Worm (Caenorhabditis elegans): ENCODE data around the gene Y62H9A.14.
A peak's percentile ranks its signal among the peaks of the same experiment; 100 is the strongest.

The Y62H9A.14 gene

DNA sequence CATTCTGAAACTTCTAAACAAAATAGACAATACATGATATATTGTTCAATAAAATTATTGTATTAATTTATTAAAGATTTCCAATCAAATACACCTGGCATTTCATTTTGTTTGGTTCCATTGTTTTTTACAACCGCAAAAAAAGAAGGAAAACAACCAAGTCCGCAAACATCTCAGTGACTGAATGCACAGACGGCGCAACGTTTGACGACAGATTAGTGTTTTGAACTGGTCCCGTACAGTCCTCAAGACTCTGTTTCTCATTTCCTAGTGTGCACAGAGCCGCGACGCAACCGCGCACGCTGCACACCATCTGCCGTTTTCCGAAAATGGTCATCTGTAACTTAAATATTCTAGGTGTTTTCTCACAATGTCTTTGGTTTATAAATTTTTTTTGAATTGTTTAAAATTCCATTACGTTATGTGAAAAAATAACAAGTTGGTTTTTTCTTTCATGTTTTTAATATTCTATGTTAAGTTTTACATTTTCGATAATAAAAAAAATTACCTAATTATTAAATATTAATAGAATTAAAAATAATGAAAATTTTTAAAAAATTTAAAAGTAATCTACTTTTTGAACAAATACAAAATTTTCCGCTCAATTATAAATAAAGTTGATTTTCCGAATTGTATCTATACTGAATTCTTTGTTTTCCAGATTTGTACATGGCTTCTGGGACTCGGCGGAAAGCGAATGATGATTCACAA is 27.3 kb downstream of the Y62H9A.14 start, which contains the start of gene lsd-1:
Gene lsd-1 (plus strand): TSS at position 661 of the 711 bp plus-strand sequence.
- TF ChIP-seq hlh-15 (tag; optimal IDR thresholded peaks at IDR 0.05) (no peak), sdc-2 (tag; optimal IDR thresholded peaks at IDR 0.05) (peak; percentile 24), T23F11.4 (GFP tag; optimal IDR thresholded peaks at IDR 0.05) (no peak)

DNA sequence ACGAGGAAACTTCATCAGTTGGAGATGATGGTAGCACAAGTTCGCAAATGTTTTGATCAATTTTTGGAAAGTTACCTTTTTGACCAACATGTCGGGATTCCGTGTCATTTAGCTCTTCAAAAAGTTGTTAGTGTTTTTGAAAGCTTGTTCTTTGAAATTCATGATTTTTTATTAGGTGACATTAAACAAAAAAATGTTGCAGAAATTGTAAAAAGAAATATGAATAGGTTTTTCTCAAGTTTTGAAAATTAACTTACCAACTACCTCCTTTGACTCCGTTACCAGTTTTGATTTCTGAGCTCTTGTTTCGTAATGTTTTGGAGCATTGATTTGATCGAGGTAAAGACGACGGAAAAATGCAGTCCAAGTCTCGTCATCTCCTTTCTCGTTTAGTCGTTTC is 31.1 kb downstream of the Y62H9A.14 start:
- TF ChIP-seq ztf-16 (tag; optimal IDR thresholded peaks at IDR 0.05): no peak
- no peak for TF ChIP-seq ceh-6 (GFP tag; optimal IDR thresholded peaks at IDR 0.05)
- TF ChIP-seq unc-3 (GFP tag; conservative IDR thresholded peaks at IDR 0.05): no peak
- TF ChIP-seq unc-3 (tag; optimal IDR thresholded peaks at IDR 0.05): no peak
- no peak for TF ChIP-seq ceh-2 (tag; optimal IDR thresholded peaks at IDR 0.05)
- TF ChIP-seq ceh-30 (tag; optimal IDR thresholded peaks at IDR 0.05): no peak
- TF ChIP-seq npax-4 (tag; optimal IDR thresholded peaks at IDR 0.05): no peak
- no peak for TF ChIP-seq sox-2 (GFP tag; IDR thresholded peaks at IDR 0.05)
- no peak for TF ChIP-seq fkh-10 (GFP tag; optimal IDR thresholded peaks at IDR 0.05)
- TF ChIP-seq ceh-14 (tag; optimal IDR thresholded peaks at IDR 0.05): no peak
- no peak for TF ChIP-seq hlh-30 (tag; optimal IDR thresholded peaks at IDR 0.05; ENCODE audit: insufficient read depth)
- no peak for TF ChIP-seq che-1 (tag; optimal IDR thresholded peaks at IDR 0.05)
- no peak for TF ChIP-seq Y22D7AL.16 (tag; optimal IDR thresholded peaks at IDR 0.05)
- TF ChIP-seq C08G9.2 (tag; optimal IDR thresholded peaks at IDR 0.05): no peak
- TF ChIP-seq eyg-1 (tag; optimal IDR thresholded peaks at IDR 0.05): no peak

DNA sequence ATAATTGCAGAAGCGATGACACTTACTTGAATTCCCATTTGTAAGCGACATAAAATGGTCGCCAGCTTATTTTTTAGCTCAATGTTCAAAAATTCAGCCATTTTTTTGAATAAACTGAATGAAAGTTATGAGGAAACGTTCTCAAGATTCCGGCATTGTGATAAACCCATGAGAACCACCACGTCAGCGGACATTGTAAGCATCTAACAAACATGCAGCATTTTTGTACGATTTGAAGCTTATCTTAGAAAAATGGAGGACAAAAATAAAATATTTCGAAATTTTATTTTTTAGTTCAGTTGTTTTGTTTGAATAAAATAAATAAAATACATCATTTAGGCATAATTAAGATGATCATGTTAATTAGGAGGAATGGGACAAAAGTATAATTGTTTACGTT is 32.2 kb downstream of the Y62H9A.14 start, which contains the start of gene T08D10.4:
Gene T08D10.4 (minus strand): TSS at position 101 of the 400 bp plus-strand sequence.
- no peak for TF ChIP-seq pqm-1 (tag; optimal IDR thresholded peaks at IDR 0.05)
- TF ChIP-seq eyg-1 (tag; optimal IDR thresholded peaks at IDR 0.05): no peak
- no peak for TF ChIP-seq fkh-10 (GFP tag; optimal IDR thresholded peaks at IDR 0.05)
- no peak for TF ChIP-seq unc-42 (tag; optimal IDR thresholded peaks at IDR 0.05)
- TF ChIP-seq ztf-16 (tag; optimal IDR thresholded peaks at IDR 0.05): no peak
- no peak for TF ChIP-seq pros-1 (tag; optimal IDR thresholded peaks at IDR 0.05)
- TF ChIP-seq hlh-6 (tag; optimal IDR thresholded peaks at IDR 0.05): no peak
- no peak for TF ChIP-seq unc-55 (GFP tag; optimal IDR thresholded peaks at IDR 0.05)
- TF ChIP-seq pax-1 (tag; optimal IDR thresholded peaks at IDR 0.05): no peak
- TF ChIP-seq nfya-1 (tag; optimal IDR thresholded peaks at IDR 0.05): no peak
- no peak for TF ChIP-seq zip-5 (tag; optimal IDR thresholded peaks at IDR 0.05)
- no peak for TF ChIP-seq ceh-34 (tag; optimal IDR thresholded peaks at IDR 0.05)
- no peak for TF ChIP-seq fax-1 (tag; optimal IDR thresholded peaks at IDR 0.05)
- TF ChIP-seq ceh-31 (tag; optimal IDR thresholded peaks at IDR 0.05): no peak
- no peak for TF ChIP-seq ceh-9 (tag; optimal IDR thresholded peaks at IDR 0.05)
- no peak for TF ChIP-seq mec-3 (tag; optimal IDR thresholded peaks at IDR 0.05; ENCODE audit: borderline replicate concordance)
- TF ChIP-seq tbx-7 (tag; optimal IDR thresholded peaks at IDR 0.05): no peak

DNA sequence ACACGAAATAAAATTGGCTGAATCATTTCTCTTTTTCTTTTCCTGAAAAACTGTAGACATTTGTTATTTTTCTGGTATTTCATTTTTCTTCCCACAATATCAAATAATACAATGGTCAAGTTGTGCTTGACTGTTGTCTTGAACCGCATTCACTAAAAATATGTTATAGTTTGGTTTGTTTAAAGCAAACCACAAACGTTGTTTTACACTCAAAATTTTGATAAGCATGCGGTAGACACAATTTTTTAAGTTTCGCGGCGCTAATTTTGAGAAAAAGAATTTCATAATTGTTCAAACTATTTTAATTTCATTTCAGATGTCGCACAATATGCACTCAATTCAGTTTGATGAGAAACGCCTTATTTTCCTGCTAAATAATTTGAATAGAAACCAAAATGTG is 34.1 kb downstream of the Y62H9A.14 start, which contains the start of gene T08D10.3:
Gene T08D10.3 (plus strand): TSS at position 301 of the 400 bp plus-strand sequence.
- TF ChIP-seq ceh-18 (tag; optimal IDR thresholded peaks at IDR 0.05): no peak

DNA sequence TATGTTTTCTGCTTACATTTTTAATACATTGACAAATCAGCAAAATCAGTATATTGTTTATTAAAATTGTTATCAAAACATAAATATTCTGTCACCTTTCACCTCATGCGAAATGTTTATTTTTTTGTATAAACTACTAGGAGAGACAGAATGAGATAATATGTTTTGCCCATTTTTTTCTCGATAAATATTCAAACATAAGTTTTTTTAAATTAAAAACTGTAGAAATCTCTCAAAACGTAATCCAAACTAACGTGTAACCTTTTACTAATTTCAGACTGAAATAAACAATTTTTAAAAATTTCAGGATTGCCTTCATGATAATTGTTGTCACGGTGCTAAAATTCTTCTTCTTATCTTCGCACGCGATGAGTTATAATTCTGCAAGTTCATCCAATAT is 36.2 kb downstream of the Y62H9A.14 start, which contains the start of gene T08D10.5:
Gene T08D10.5 (plus strand): TSS at position 301 of the 400 bp plus-strand sequence.
- TF ChIP-seq eyg-1 (tag; optimal IDR thresholded peaks at IDR 0.05) (no peak), fkh-10 (GFP tag; optimal IDR thresholded peaks at IDR 0.05) (no peak), pax-1 (tag; optimal IDR thresholded peaks at IDR 0.05) (no peak), sox-2 (GFP tag; IDR thresholded peaks at IDR 0.05) (no peak), hlh-13 (GFP tag; optimal IDR thresholded peaks at IDR 0.05) (no peak), F13H6.1 (tag; optimal IDR thresholded peaks at IDR 0.05) (no peak), ceh-2 (tag; optimal IDR thresholded peaks at IDR 0.05) (no peak), nhr-11 (tag; optimal IDR thresholded peaks at IDR 0.05) (no peak), lin-11 (tag; optimal IDR thresholded peaks at IDR 0.05) (no peak), hlh-8 (tag; optimal IDR thresholded peaks at IDR 0.05) (no peak), hlh-6 (tag; optimal IDR thresholded peaks at IDR 0.05) (no peak), dmd-4 (tag; optimal IDR thresholded peaks at IDR 0.05; ENCODE audit: borderline replicate concordance) (no peak), ets-4 (tag; optimal IDR thresholded peaks at IDR 0.05) (no peak), tbx-2 (tag; optimal IDR thresholded peaks at IDR 0.05) (no peak), zip-5 (tag; optimal IDR thresholded peaks at IDR 0.05) (no peak), gmeb-2 (tag; optimal IDR thresholded peaks at IDR 0.05) (no peak)

All from whole organism, late embryonic.